Worm (Caenorhabditis elegans) whole organism, L1 larva: ENCODE data around the gene Y82E9BR.5.

Experiments
- alr-1 ChIP-seq: fragments of 200-800 bp; sonication (Bioruptor generic); optimal IDR thresholded peaks from 2 replicates; lab custom pipeline; 2018; ENCODE audit warnings: borderline replicate concordance, mild to moderate bottlenecking, missing genetic modification characterization, missing compliant biosample characterization
- aly-2 ChIP-seq: fragments of 150-350 bp; optimal IDR thresholded peaks from 2 replicates; lab custom pipeline; 2014; ENCODE audit warnings: missing biosample characterization, missing genetic modification characterization
- ceh-63 ChIP-seq: fragments of 200-800 bp; sonication (Bioruptor generic); optimal IDR thresholded peaks from 2 replicates; lab custom pipeline; 2018; ENCODE audit warnings: mild to moderate bottlenecking, missing genetic modification characterization, missing compliant biosample characterization
- ceh-8 ChIP-seq: fragments of 200-800 bp; sonication (Bioruptor generic); optimal IDR thresholded peaks from 2 replicates; lab custom pipeline; 2018; ENCODE audit warnings: mild to moderate bottlenecking, missing genetic modification characterization, moderate library complexity, missing compliant biosample characterization
- ceh-82 ChIP-seq, 3 experiments: fragments of 150-350 bp in 1 of 3; sonication (generic microtip) in 2 of 3; optimal IDR thresholded peaks; 2 replicates each; lab custom pipeline; 2014 to 2017; ENCODE audit warnings: missing biosample characterization in 3 of 3, missing genetic modification characterization in 3 of 3
- dpl-1 ChIP-seq, 3 experiments: fragments of 150-350 bp in 2 of 3; sonication (generic microtip) in 1 of 3; optimal IDR thresholded peaks; 2 replicates each; lab custom pipeline; 2014 to 2017; ENCODE audit warnings: missing biosample characterization in 3 of 3, missing genetic modification characterization in 3 of 3, missing genetic modification reagents in 3 of 3
- egl-13 ChIP-seq: sonication (generic microtip); optimal IDR thresholded peaks from 2 replicates; lab custom pipeline; 2016; ENCODE audit warnings: missing genotype, missing genetic modification reagents, missing genetic modification characterization, missing compliant biosample characterization
- egl-27 ChIP-seq, 2 experiments: fragments of 150-350 bp in 1 of 2; sonication (generic microtip); optimal IDR thresholded peaks; 3 replicates each; lab custom pipeline; 2017 to 2018; ENCODE audit warnings: missing biosample characterization in 2 of 2, missing genetic modification characterization in 2 of 2, missing genetic modification reagents in 2 of 2
- nhr-19 ChIP-seq: fragments of 200-800 bp; sonication (Bioruptor generic); conservative IDR thresholded peaks from 2 replicates; pipeline ENCODE4 v1.3.6; 2022; ENCODE audit warnings: missing genetic modification characterization, missing compliant biosample characterization
- nhr-85 ChIP-seq: sonication (generic microtip); peaks from one replicate; lab custom pipeline; 2016; ENCODE audit warnings: missing genetic modification characterization, inconsistent platforms, missing compliant biosample characterization
- unc-62 ChIP-seq: fragments of 150-350 bp; optimal IDR thresholded peaks from 2 replicates; lab custom pipeline; 2014; ENCODE audit warnings: missing biosample characterization, missing genetic modification reagents, missing genetic modification characterization
- unc-86 ChIP-seq: sonication (generic microtip); optimal IDR thresholded peaks from 2 replicates; lab custom pipeline; 2016; ENCODE audit warnings: missing genetic modification characterization, missing compliant biosample characterization
- zag-1 ChIP-seq: fragments of 150-350 bp; optimal IDR thresholded peaks from 2 replicates; lab custom pipeline; 2014; ENCODE audit warnings: missing biosample characterization, missing genetic modification characterization
- ztf-11 ChIP-seq, 2 experiments: sonication (generic microtip); optimal IDR thresholded peaks; 2 replicates each; lab custom pipeline; 2016 to 2017; ENCODE audit warnings: missing genetic modification characterization in 2 of 2, missing biosample characterization in 1 of 2, missing compliant biosample characterization in 1 of 2

DNA sequence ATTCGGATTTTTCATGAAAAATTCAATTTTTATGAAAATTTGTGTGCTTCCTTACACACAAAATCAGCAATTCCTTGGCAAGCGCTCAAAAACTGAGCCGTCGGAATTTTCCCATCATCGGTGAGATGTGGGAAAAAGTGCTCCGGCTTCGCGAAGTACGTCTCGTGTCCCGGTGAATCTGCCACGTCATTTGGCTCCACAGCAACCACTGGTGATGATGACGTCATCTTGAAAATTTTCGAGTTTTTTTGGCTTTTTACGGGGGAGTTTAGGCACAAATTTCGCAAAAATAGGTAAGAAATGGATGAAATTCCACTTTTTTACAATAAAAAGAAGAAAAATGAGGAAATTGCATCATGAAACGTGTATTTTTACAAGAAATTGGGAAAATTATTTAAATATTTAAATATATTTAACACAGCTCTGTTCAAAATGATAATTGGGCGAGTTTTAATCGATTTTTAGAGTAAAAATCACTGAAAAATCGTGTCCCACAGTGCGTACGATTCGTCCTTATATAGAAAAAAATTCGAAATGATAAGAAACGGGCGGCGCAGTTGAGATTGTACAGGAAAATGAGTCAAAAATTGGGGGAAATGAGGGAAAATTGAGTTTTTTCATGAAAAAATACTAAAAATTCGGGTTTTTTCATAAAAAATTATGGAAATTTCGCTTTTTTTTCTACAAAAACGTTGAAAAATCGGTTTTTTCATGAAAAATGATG, 29.9 kb downstream of the Y82E9BR.5 start, which contains the start of gene Y82E9BR.14:
- TF ChIP-seq dpl-1 (GFP tag; optimal IDR thresholded peaks at IDR 0.05; lab: Kevin White, UChicago) (no peak), unc-62 (GFP tag; lab: Kevin White, UChicago) (no peak), alr-1 (tag; lab: Kevin White, UChicago) (no peak), egl-27 (tag; optimal IDR thresholded peaks at IDR 0.05; lab: Kevin White, UChicago) (no peak), zag-1 (no peak), ztf-11 (tag; optimal IDR thresholded peaks at IDR 0.05; lab: Kevin White, UChicago) (no peak), ceh-63 (GFP tag; lab: Kevin White, UChicago) (no peak), egl-13 (no peak), unc-86 (no peak), aly-2 (no peak), ceh-82 (tag; optimal IDR thresholded peaks at IDR 0.05; lab: Kevin White, UChicago) (no peak), nhr-85 (tag; lab: Kevin White, UChicago) (no peak), ceh-8 (GFP tag; lab: Kevin White, UChicago) (no peak), nhr-19 (GFP tag; lab: Robert Waterston, UW) (no peak)
